Worm (Caenorhabditis elegans): ENCODE measurements around the gene unc-25.

Gene unc-25

DNA sequence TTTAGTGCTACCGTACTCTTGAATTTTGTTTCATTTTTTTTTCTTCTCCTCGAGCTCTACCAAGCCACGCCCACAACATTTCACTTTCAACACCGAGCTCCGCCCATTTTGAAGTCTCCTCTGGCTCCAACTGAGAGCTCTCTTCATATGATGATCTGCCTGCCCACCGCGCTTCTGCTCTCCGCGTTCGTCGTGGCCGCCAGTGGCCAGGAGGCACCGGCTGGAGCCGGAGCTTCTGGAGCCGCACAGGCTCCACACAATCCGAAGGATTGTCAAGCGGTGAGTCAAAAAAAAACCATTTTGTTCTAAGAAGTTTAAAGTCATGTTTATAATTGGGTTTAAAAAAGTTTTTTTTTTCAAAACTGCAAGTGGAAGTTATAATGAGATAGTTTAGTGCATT lies 32.1 kb upstream of the unc-25 start, which contains the start of gene flp-14:
flp-14 (plus strand) TSS at position 146 of the 400 bp plus-strand sequence.
- TF ChIP-seq mab-5 (tag; optimal IDR thresholded peaks at IDR 0.05), result no peak
- TF ChIP-seq nhr-11 (tag; optimal IDR thresholded peaks at IDR 0.05), result no peak
- TF ChIP-seq mbf-1 (tag; optimal IDR thresholded peaks at IDR 0.05), result no peak

DNA sequence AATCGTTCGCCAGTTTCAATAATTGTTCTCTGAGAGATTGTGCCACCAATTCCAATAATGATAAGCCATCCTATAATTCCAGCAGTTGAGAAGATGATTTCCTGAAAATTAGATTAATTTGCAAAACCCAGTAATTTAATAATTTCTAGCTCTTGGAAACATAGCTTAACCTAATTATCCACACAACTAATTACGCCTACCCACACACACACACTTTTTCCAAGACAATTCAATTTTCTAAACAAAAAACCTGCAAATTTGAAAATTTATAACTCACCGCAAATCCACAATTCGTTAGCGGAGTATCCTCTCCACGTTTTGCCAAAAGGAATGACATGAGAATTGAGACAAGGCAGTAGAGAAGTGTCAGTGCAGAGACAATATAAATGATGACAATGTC lies 26.0 kb upstream of the unc-25 start:
- TF ChIP-seq dmd-4 (tag; optimal IDR thresholded peaks at IDR 0.05) (no peak), mab-5 (tag; optimal IDR thresholded peaks at IDR 0.05) (no peak), nhr-6 (tag; optimal IDR thresholded peaks at IDR 0.05) (no peak), aly-2 (tag; optimal IDR thresholded peaks at IDR 0.05) (no peak), lin-11 (tag; optimal IDR thresholded peaks at IDR 0.05) (no peak), peb-1 (tag; optimal IDR thresholded peaks at IDR 0.05) (no peak), skn-1 (tag; optimal IDR thresholded peaks at IDR 0.05) (no peak), nhr-23 (tag; optimal IDR thresholded peaks at IDR 0.05) (no peak), ceh-82 (tag; optimal IDR thresholded peaks at IDR 0.05) (no peak), lsy-2 (tag; optimal IDR thresholded peaks at IDR 0.05) (no peak), C34F6.9 (tag; optimal IDR thresholded peaks at IDR 0.05) (no peak), ZK546.5 (tag; optimal IDR thresholded peaks at IDR 0.05) (no peak), lin-13 (GFP tag; optimal IDR thresholded peaks at IDR 0.05) (no peak)

- no peak for TF ChIP-seq nhr-25 (tag; optimal IDR thresholded peaks at IDR 0.05)
- TF ChIP-seq ama-1 (optimal IDR thresholded peaks at IDR 0.05), result no peak
- TF ChIP-seq crh-2 (tag; optimal IDR thresholded peaks at IDR 0.05), result peak; percentile 2
- TF ChIP-seq fos-1 (tag; optimal IDR thresholded peaks at IDR 0.05), result peak; percentile 47
Observed at ce11 chrIII:12917852-12918251, 24.6 kb upstream of the unc-25 start.

- TF ChIP-seq F13H6.1 (tag; optimal IDR thresholded peaks at IDR 0.05) (no peak), aly-2 (tag; optimal IDR thresholded peaks at IDR 0.05) (no peak), nhr-25 (tag; optimal IDR thresholded peaks at IDR 0.05) (no peak), nhr-12 (tag; optimal IDR thresholded peaks at IDR 0.05) (no peak), ztf-4 (tag; optimal IDR thresholded peaks at IDR 0.05) (no peak), mab-5 (tag; optimal IDR thresholded peaks at IDR 0.05) (no peak), ZK546.5 (tag; optimal IDR thresholded peaks at IDR 0.05) (no peak), unc-55 (GFP tag; optimal IDR thresholded peaks at IDR 0.05) (no peak), ceh-16 (tag; optimal IDR thresholded peaks at IDR 0.05) (no peak), ama-1 (optimal IDR thresholded peaks at IDR 0.05) (no peak)
Observed at ce11 chrIII:12918575-12918974, 23.9 kb upstream of the unc-25 start, which contains the start of gene Y37D8A.16. Gene Y37D8A.16, minus strand, starts transcription at chrIII:12918675.

- TF ChIP-seq F13H6.1 (tag; optimal IDR thresholded peaks at IDR 0.05) (peak; percentile 63), ceh-82 (tag; optimal IDR thresholded peaks at IDR 0.05) (no peak), nhr-6 (tag; optimal IDR thresholded peaks at IDR 0.05) (no peak), sma-3 (GFP tag; optimal IDR thresholded peaks at IDR 0.05) (no peak), gmeb-1 (tag; optimal IDR thresholded peaks at IDR 0.05) (peak; percentile 15), nhr-129 (tag; optimal IDR thresholded peaks at IDR 0.05) (peak; percentile 59), nhr-21 (tag; optimal IDR thresholded peaks at IDR 0.05) (no peak), fos-1 (tag; optimal IDR thresholded peaks at IDR 0.05) (peak; percentile 95), skn-1 (tag; optimal IDR thresholded peaks at IDR 0.05) (no peak), zag-1 (tag; optimal IDR thresholded peaks at IDR 0.05) (no peak), ama-1 (optimal IDR thresholded peaks at IDR 0.05) (no peak), lin-39 (tag; optimal IDR thresholded peaks at IDR 0.05) (no peak), ztf-4 (tag; optimal IDR thresholded peaks at IDR 0.05) (no peak), sem-4 (tag; optimal IDR thresholded peaks at IDR 0.05) (no peak), ztf-1 (GFP tag; conservative IDR thresholded peaks at IDR 0.05) (no peak), R02D3.7 (tag; optimal IDR thresholded peaks at IDR 0.05) (no peak), unc-62 (GFP tag; optimal IDR thresholded peaks at IDR 0.05) (no peak), mdl-1 (tag; optimal IDR thresholded peaks at IDR 0.05) (no peak), Y55F3AM.14 (GFP tag; optimal IDR thresholded peaks at IDR 0.05) (no peak), elt-3 (tag; optimal IDR thresholded peaks at IDR 0.05) (no peak), unc-55 (GFP tag; optimal IDR thresholded peaks at IDR 0.05) (no peak), dmd-4 (tag; optimal IDR thresholded peaks at IDR 0.05) (no peak), blmp-1 (tag; optimal IDR thresholded peaks at IDR 0.05; ENCODE audit: insufficient read depth) (no peak), egl-27 (tag; optimal IDR thresholded peaks at IDR 0.05) (no peak), aly-2 (tag; optimal IDR thresholded peaks at IDR 0.05) (no peak)
Observed at ce11 chrIII:12919882-12920281, 22.6 kb upstream of the unc-25 start.
